Fruit fly (Drosophila melanogaster) whole organism, embryonic: ENCODE measurements around the gene Acn.

Source experiments
- Antp ChIP-seq: fragments of 200-800 bp; sonication (Bioruptor generic); optimal IDR thresholded peaks from 3 replicates; lab custom pipeline; 2016; ENCODE audit warnings: missing biosample characterization, missing genetic modification characterization
- Bgb ChIP-seq: fragments of 200-800 bp; sonication (Bioruptor generic); IDR thresholded peaks from 2 replicates; pipeline ENCODE4 v1.3.6; 2022; ENCODE audit warnings: missing biosample characterization, missing genetic modification characterization; ENCODE audit not compliant: partially characterized antibody
- CG10209 ChIP-seq: fragments of 200-800 bp; sonication (Bioruptor generic); optimal IDR thresholded peaks from 3 replicates; lab custom pipeline; 2017; ENCODE audit warnings: missing biosample characterization, mild to moderate bottlenecking, missing genetic modification characterization, missing genetic modification reagents
- CG10366 ChIP-seq: fragments of 200-800 bp; sonication (Bioruptor generic); IDR thresholded peaks from 2 replicates; pipeline ENCODE4 v1.3.6; 2022; ENCODE audit warnings: missing biosample characterization, missing genetic modification characterization
- CG11398 ChIP-seq: fragments of 200-800 bp; sonication (Bioruptor generic); optimal IDR thresholded peaks from 2 replicates; lab custom pipeline; 2016; ENCODE audit warnings: missing biosample characterization, missing genetic modification characterization
- CG12155 ChIP-seq: fragments of 200-800 bp; sonication (Bioruptor generic); optimal IDR thresholded peaks from 3 replicates; lab custom pipeline; 2016; ENCODE audit warnings: missing biosample characterization, missing genetic modification characterization
- CG13287 ChIP-seq: fragments of 200-800 bp; sonication (Bioruptor generic); IDR thresholded peaks from 2 replicates; pipeline ENCODE4 v1.3.6; 2022; ENCODE audit warnings: missing biosample characterization, missing genetic modification characterization; ENCODE audit not compliant: partially characterized antibody
- CG13424 ChIP-seq: fragments of 200-800 bp; sonication (Bioruptor generic); optimal IDR thresholded peaks from 2 replicates; lab custom pipeline; 2019; ENCODE audit warnings: missing biosample characterization, mild to moderate bottlenecking, missing genetic modification characterization, moderate library complexity
- CG14441 ChIP-seq: fragments of 200-800 bp; sonication (Bioruptor generic); IDR thresholded peaks from 2 replicates; pipeline ENCODE4 v1.3.6; 2022; ENCODE audit warnings: missing biosample characterization, missing genetic modification characterization
- CG15514 ChIP-seq: fragments of 200-800 bp; sonication (Bioruptor generic); optimal IDR thresholded peaks from 3 replicates; lab custom pipeline; 2017; ENCODE audit warnings: missing biosample characterization, missing genetic modification characterization, mild to moderate bottlenecking, moderate library complexity, missing genetic modification reagents
- CG17186 ChIP-seq: fragments of 200-800 bp; sonication (Bioruptor generic); optimal IDR thresholded peaks from 3 replicates; lab custom pipeline; 2017; ENCODE audit warnings: missing biosample characterization, missing genetic modification reagents, missing genetic modification characterization
- CG17802 ChIP-seq: fragments of 200-800 bp; sonication (Bioruptor generic); optimal IDR thresholded peaks from 2 replicates; lab custom pipeline; 2018; ENCODE audit warnings: missing biosample characterization, mild to moderate bottlenecking, missing genetic modification characterization, moderate library complexity
- CG17912 ChIP-seq: fragments of 200-800 bp; sonication (Bioruptor generic); optimal IDR thresholded peaks from 2 replicates; lab custom pipeline; 2018; ENCODE audit warnings: missing biosample characterization, mild to moderate bottlenecking, missing genetic modification characterization
- CG1792 ChIP-seq: fragments of 200-800 bp; sonication (Bioruptor generic); optimal IDR thresholded peaks from 2 replicates; lab custom pipeline; 2016; ENCODE audit warnings: missing biosample characterization, missing genetic modification characterization
- CG18764 ChIP-seq: fragments of 200-800 bp; sonication (Bioruptor generic); optimal IDR thresholded peaks from 3 replicates; lab custom pipeline; 2016; ENCODE audit warnings: missing biosample characterization, missing genetic modification characterization
- CG2129 ChIP-seq: fragments of 200-800 bp; sonication (Bioruptor generic); IDR thresholded peaks from 2 replicates; pipeline ENCODE4 v1.3.6; 2022; ENCODE audit warnings: missing biosample characterization, missing genetic modification characterization; ENCODE audit not compliant: partially characterized antibody
- CG30020 ChIP-seq: fragments of 200-800 bp; optimal IDR thresholded peaks from 2 replicates; lab custom pipeline; 2019; ENCODE audit warnings: missing biosample characterization, mild to moderate bottlenecking, missing genetic modification characterization, moderate library complexity
- CG30403 ChIP-seq: fragments of 200-800 bp; sonication (Bioruptor generic); optimal IDR thresholded peaks from 3 replicates; lab custom pipeline; 2016; ENCODE audit warnings: missing biosample characterization, missing genetic modification characterization
- CG31441 ChIP-seq: fragments of 200-800 bp; sonication (Bioruptor generic); IDR thresholded peaks from 2 replicates; pipeline ENCODE4 v1.3.6; 2022; ENCODE audit warnings: missing biosample characterization, missing genetic modification characterization
- CG3726 ChIP-seq: fragments of 200-800 bp; sonication (Bioruptor generic); IDR thresholded peaks from 3 replicates; pipeline ENCODE4, ENCODE4 v1.3.6; 2022; ENCODE audit warnings: missing biosample characterization, missing genetic modification characterization
- CG42726 ChIP-seq: fragments of 200-800 bp; sonication (Bioruptor generic); IDR thresholded peaks from 2 replicates; pipeline ENCODE4 v1.3.6; 2022; ENCODE audit warnings: missing biosample characterization, missing genetic modification characterization; ENCODE audit not compliant: partially characterized antibody
- CG7372 ChIP-seq: fragments of 200-800 bp; sonication (Bioruptor generic); IDR thresholded peaks from 2 replicates; pipeline ENCODE4 v1.3.6; 2022; ENCODE audit warnings: missing biosample characterization, missing genetic modification characterization
- CG8765 ChIP-seq: fragments of 200-800 bp; sonication (Bioruptor generic); IDR thresholded peaks from 2 replicates; pipeline ENCODE4 v1.3.6; 2022; ENCODE audit warnings: missing biosample characterization, missing genetic modification characterization
- CG9727 ChIP-seq: fragments of 200-800 bp; sonication (Bioruptor generic); optimal IDR thresholded peaks from 3 replicates; lab custom pipeline; 2017; ENCODE audit warnings: missing biosample characterization, mild to moderate bottlenecking, missing genetic modification characterization
- CTCF ChIP-seq: fragments of 200-800 bp; sonication (Bioruptor generic); optimal IDR thresholded peaks from 2 replicates; lab custom pipeline; 2017; ENCODE audit warnings: missing biosample characterization, mild to moderate bottlenecking, missing genetic modification characterization, moderate library complexity
- Dek ChIP-seq: fragments of 200-800 bp; sonication (Bioruptor generic); optimal IDR thresholded peaks from 3 replicates; lab custom pipeline; 2019; ENCODE audit warnings: missing biosample characterization, mild to moderate bottlenecking, missing genetic modification characterization, moderate library complexity
- Drgx ChIP-seq: fragments of 200-800 bp; sonication (Bioruptor generic); IDR thresholded peaks from 2 replicates; pipeline ENCODE4 v1.3.6; 2022; ENCODE audit warnings: missing biosample characterization, missing genetic modification characterization
- Hey ChIP-seq: fragments of 200-800 bp; sonication (Bioruptor generic); optimal IDR thresholded peaks from 3 replicates; lab custom pipeline; 2018; ENCODE audit warnings: missing biosample characterization, mild to moderate bottlenecking, missing genetic modification characterization
- NC2α ChIP-seq: fragments of 200-800 bp; sonication (Bioruptor generic); optimal IDR thresholded peaks from 2 replicates; lab custom pipeline; 2016; ENCODE audit warnings: missing biosample characterization, missing genetic modification characterization
- Neu2 ChIP-seq: fragments of 200-800 bp; sonication (Bioruptor generic); optimal IDR thresholded peaks from 3 replicates; lab custom pipeline; 2016; ENCODE audit warnings: missing biosample characterization, missing genetic modification characterization, borderline replicate concordance
- Nf-YC ChIP-seq: fragments of 200-800 bp; optimal IDR thresholded peaks from 3 replicates; lab custom pipeline; 2019; ENCODE audit warnings: missing biosample characterization, mild to moderate bottlenecking, missing genetic modification characterization, moderate library complexity
- NfI ChIP-seq: fragments of 200-800 bp; sonication (Bioruptor generic); optimal IDR thresholded peaks from 3 replicates; lab custom pipeline; 2018; ENCODE audit warnings: missing biosample characterization, mild to moderate bottlenecking, missing genetic modification characterization, moderate library complexity
- Rfx ChIP-seq: fragments of 200-800 bp; sonication (Bioruptor generic); IDR thresholded peaks from 2 replicates; pipeline ENCODE4 v1.3.6; 2022; ENCODE audit warnings: missing biosample characterization, missing genetic modification characterization
- Rx ChIP-seq: fragments of 200-800 bp; sonication (Bioruptor generic); IDR thresholded peaks from 2 replicates; pipeline ENCODE4 v1.3.6; 2022; ENCODE audit warnings: missing biosample characterization, missing genetic modification characterization
- Sry-δ ChIP-seq: fragments of 200-800 bp; sonication (Bioruptor generic); optimal IDR thresholded peaks from 2 replicates; lab custom pipeline; 2016; ENCODE audit warnings: missing biosample characterization, missing genetic modification characterization
- Taf1 ChIP-seq: fragments of 200-800 bp; sonication (Bioruptor generic); IDR thresholded peaks from 2 replicates; pipeline ENCODE4 v1.3.6; 2022; ENCODE audit warnings: missing biosample characterization, missing genetic modification characterization
- ap ChIP-seq: fragments of 200-800 bp; sonication (Bioruptor generic); IDR thresholded peaks from 2 replicates; pipeline ENCODE4 v1.3.6; 2022; ENCODE audit warnings: missing biosample characterization, missing genetic modification characterization
- ara ChIP-seq: fragments of 200-800 bp; sonication (Bioruptor generic); IDR thresholded peaks from 2 replicates; pipeline ENCODE4 v1.3.6; 2022; ENCODE audit warnings: missing biosample characterization, missing genetic modification characterization
- ash1 ChIP-seq: fragments of 200-800 bp; sonication (Bioruptor generic); optimal IDR thresholded peaks from 2 replicates; lab custom pipeline; 2018; ENCODE audit warnings: missing biosample characterization, mild to moderate bottlenecking, missing genetic modification characterization
- btn ChIP-seq: fragments of 200-800 bp; sonication (Bioruptor generic); optimal IDR thresholded peaks from 2 replicates; lab custom pipeline; 2016; ENCODE audit warnings: missing biosample characterization, missing genetic modification characterization
- esg ChIP-seq: fragments of 200-800 bp; sonication (Bioruptor generic); conservative IDR thresholded peaks from 2 replicates; pipeline ENCODE4 v1.3.6; 2022; ENCODE audit warnings: missing biosample characterization, missing genetic modification characterization
- jing ChIP-seq: fragments of 200-800 bp; sonication (Bioruptor generic); optimal IDR thresholded peaks from 2 replicates; lab custom pipeline; 2018; ENCODE audit warnings: missing biosample characterization, mild to moderate bottlenecking, missing genetic modification characterization
- p53 ChIP-seq: fragments of 200-800 bp; sonication (Bioruptor generic); optimal IDR thresholded peaks from 2 replicates; lab custom pipeline; 2016; ENCODE audit warnings: missing biosample characterization, missing genetic modification characterization
- peb ChIP-seq: fragments of 200-800 bp; sonication (Bioruptor generic); IDR thresholded peaks from 2 replicates; pipeline ENCODE4 v1.3.6; 2022; ENCODE audit warnings: missing biosample characterization, missing genetic modification characterization
- sens ChIP-seq: fragments of 200-800 bp; sonication (Bioruptor generic); peaks from one replicate; lab custom pipeline; 2016; ENCODE audit warnings: missing biosample characterization, missing genetic modification characterization
- sna ChIP-seq: fragments of 200-800 bp; sonication (Bioruptor generic); IDR thresholded peaks from 2 replicates; pipeline ENCODE4 v1.3.6; 2022; ENCODE audit warnings: missing biosample characterization, missing genetic modification characterization; ENCODE audit not compliant: partially characterized antibody
- ttk ChIP-seq: fragments of 200-800 bp; sonication (Bioruptor generic); IDR thresholded peaks from 2 replicates; pipeline ENCODE4 v2.1.2; 2022; ENCODE audit warnings: missing biosample characterization, missing genetic modification characterization
- tup ChIP-seq: fragments of 200-800 bp; sonication (Bioruptor generic); optimal IDR thresholded peaks from 2 replicates; lab custom pipeline; 2016; ENCODE audit warnings: missing biosample characterization, mild to moderate bottlenecking, missing genetic modification characterization, moderate library complexity
- wdn ChIP-seq: fragments of 200-800 bp; sonication (Bioruptor generic); IDR thresholded peaks from 2 replicates; pipeline ENCODE4 v1.3.6; 2022; ENCODE audit warnings: missing biosample characterization, missing genetic modification characterization

Acn gene

dm6 chr2L:19014032-19014880 lies 30.9 kb upstream of the Acn start (continued):
- TF ChIP-seq CG9727 (GFP tag; lab: Kevin White, UChicago): peak; percentile 77
- no peak; the same call in 1 of the 2 replicates for TF ChIP-seq ara
- TF ChIP-seq Sry-δ (GFP tag; lab: Kevin White, UChicago): no peak
- peak; percentile 75 for TF ChIP-seq Hey (tag; lab: Kevin White, UChicago)
- TF ChIP-seq btn (GFP tag; lab: Kevin White, UChicago): no peak
- peak; percentile 89 for TF ChIP-seq CG13424 (tag; lab: Kevin White, UChicago)
- TF ChIP-seq Rfx (GFP tag; lab: Robert Waterston, UW): peak; percentile 57
- no peak for TF ChIP-seq Neu2 (GFP tag; lab: Kevin White, UChicago)
- no peak; the same call in 1 of the 2 replicates for TF ChIP-seq Bgb (GFP tag; lab: Robert Waterston, UW)
- no peak for TF ChIP-seq NC2α (GFP tag; lab: Kevin White, UChicago)
- TF ChIP-seq CG30403 (GFP tag; lab: Kevin White, UChicago): peak; percentile 73
- peak; percentile 46; the same call in 1 of the 2 replicates for TF ChIP-seq CG10366 (GFP tag; lab: Robert Waterston, UW)
- peak; percentile 46; the same call in 1 of the 2 replicates for TF ChIP-seq Rx (GFP tag; lab: Robert Waterston, UW)
- TF ChIP-seq jing: peak; percentile 4
- TF ChIP-seq CG15514 (GFP tag; lab: Kevin White, UChicago): peak; percentile 64
- TF ChIP-seq CG7372 (GFP tag; lab: Robert Waterston, UW): 0 out of 2 replicates have a peak, but pooled peaks have one; percentile 48
- peak; percentile 80 for TF ChIP-seq sens (GFP tag; lab: Kevin White, UChicago)
- peak; percentile 84 for TF ChIP-seq CG31441
- TF ChIP-seq tup: no peak
- TF ChIP-seq CG1792: no peak
- TF ChIP-seq CG3726 (GFP tag; lab: Robert Waterston, UW): no peak
- no peak for TF ChIP-seq ash1 (GFP tag; lab: Kevin White, UChicago)
- no peak for TF ChIP-seq CG30020 (tag; lab: Kevin White, UChicago)
- TF ChIP-seq CG13287 (GFP tag; lab: Robert Waterston, UW): no peak
- peak; percentile 24 for TF ChIP-seq CG18764 (GFP tag; lab: Kevin White, UChicago)
- TF ChIP-seq CG10209: peak; percentile 76
- TF ChIP-seq ap (GFP tag; lab: Robert Waterston, UW): 0 out of 2 replicates have a peak, but pooled peaks have one; percentile 24
- TF ChIP-seq Antp (GFP tag; lab: Kevin White, UChicago): no peak
- no peak for TF ChIP-seq peb (GFP tag; lab: Robert Waterston, UW)
- no peak for TF ChIP-seq p53 (GFP tag; lab: Kevin White, UChicago)
- TF ChIP-seq sna (GFP tag; lab: Robert Waterston, UW): no peak
- TF ChIP-seq CG17802 (tag; lab: Kevin White, UChicago): no peak
- peak; percentile 54; the same call in 1 of the 2 replicates for TF ChIP-seq Taf1 (GFP tag; lab: Robert Waterston, UW)
- no peak for TF ChIP-seq CG42726 (GFP tag; lab: Robert Waterston, UW)
- TF ChIP-seq CG17912 (GFP tag; lab: Kevin White, UChicago): peak; percentile 15
- peak; percentile 76 for TF ChIP-seq Nf-YC (tag; lab: Kevin White, UChicago)
- TF ChIP-seq Dek (tag; lab: Kevin White, UChicago): peak; percentile 74
- no peak for TF ChIP-seq CG11398
- peak; percentile 18 for TF ChIP-seq CG12155 (GFP tag; lab: Kevin White, UChicago)
- no peak for TF ChIP-seq CG8765 (GFP tag; lab: Robert Waterston, UW)
- TF ChIP-seq NfI (GFP tag; lab: Kevin White, UChicago): peak; percentile 84
- no peak for TF ChIP-seq CTCF (GFP tag; lab: Kevin White, UChicago)
- TF ChIP-seq CG2129 (GFP tag; lab: Robert Waterston, UW): no peak
- peak; percentile 50 for TF ChIP-seq CG14441 (GFP tag; lab: Robert Waterston, UW)
- peak; percentile 60 for TF ChIP-seq ttk (GFP tag; lab: Robert Waterston, UW)
- peak; percentile 41; the same call in 1 of the 2 replicates for TF ChIP-seq esg (GFP tag; lab: Robert Waterston, UW)
- no peak for TF ChIP-seq CG17186 (GFP tag; lab: Kevin White, UChicago)
- peak; percentile 9; the same call in 1 of the 2 replicates for TF ChIP-seq Drgx
- peak; percentile 42; the same call in 1 of the 2 replicates for TF ChIP-seq wdn (GFP tag; lab: Robert Waterston, UW)
